In the genomic region with DNA sequence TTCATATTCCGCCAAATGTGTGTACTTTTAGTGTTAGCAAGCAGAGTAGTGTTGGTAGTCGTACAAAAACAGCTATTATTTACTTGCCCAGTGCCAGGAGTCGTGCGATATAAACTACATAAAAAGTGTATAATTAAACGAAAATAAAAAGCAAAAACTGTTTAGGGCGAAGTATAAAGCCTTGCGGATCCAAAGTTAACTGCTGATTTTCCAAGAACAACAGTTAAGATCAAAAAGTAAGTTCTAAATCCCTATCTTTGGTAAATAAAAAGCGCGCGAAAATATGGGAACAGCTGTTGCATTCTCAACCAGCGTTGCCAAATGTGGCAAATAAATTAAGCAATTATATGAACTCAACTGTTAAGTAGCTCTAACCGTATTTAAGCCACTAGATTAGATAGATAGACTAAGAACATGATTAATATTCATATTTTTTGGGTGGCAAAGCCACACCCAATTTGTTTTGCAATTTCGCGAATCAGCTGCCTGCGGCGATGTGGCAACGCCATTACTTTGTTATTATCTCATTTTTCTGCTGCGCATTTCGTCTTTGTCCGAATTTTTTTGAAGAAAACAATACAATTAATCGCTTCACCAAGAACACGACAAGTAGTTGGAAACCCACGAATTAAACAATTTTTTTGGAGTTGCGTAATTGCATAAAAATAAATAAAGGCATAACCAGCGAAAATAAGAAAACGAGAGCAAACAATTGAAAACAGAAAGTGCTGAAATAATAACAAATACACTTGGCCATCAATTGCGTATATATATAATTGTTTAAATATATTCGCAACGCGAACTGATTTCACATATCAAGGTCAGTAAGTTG, we compare ENCODE assay signal across 1 fruit fly cellular context.
TF ChIP-seq lines count a peak whose summit lies in the region.

Prim1 (plus strand) TSS at position 51 of the 832 bp plus-strand sequence.
CG7083 (plus strand) TSS at position 522 of the 832 bp plus-strand sequence.

TF ChIP-seq in whole organism, embryonic, 481 proteins besides CTCF, POLR2A, EP300 and RAD21 (continued from another document and continues in another):
- TF ChIP-seq Pdp1 (GFP tag; optimal IDR thresholded peaks at IDR 0.05; lab: Kevin White, UChicago) (peak; percentile 57 to 90), aop (GFP tag; IDR thresholded peaks at IDR 0.05; lab: Robert Waterston, UW) (no peak), CG32767 (GFP tag; IDR thresholded peaks at IDR 0.05; lab: Robert Waterston, UW) (no peak), CG5180 (GFP tag; optimal IDR thresholded peaks at IDR 0.05; lab: Kevin White, UChicago) (no peak), CG12104 (GFP tag; optimal IDR thresholded peaks at IDR 0.05; lab: Kevin White, UChicago) (peak; percentile 3), CG12769 (tag; optimal IDR thresholded peaks at IDR 0.05; lab: Kevin White, UChicago) (no peak), CG3838 (GFP tag; optimal IDR thresholded peaks at IDR 0.05; lab: Kevin White, UChicago) (no peak), nom (GFP tag; optimal IDR thresholded peaks at IDR 0.05; lab: Kevin White, UChicago) (peak; percentile 39), CG17361 (GFP tag; IDR thresholded peaks at IDR 0.05; lab: Robert Waterston, UW) (peak; percentile 60; the same call in 2 of the 3 replicates), CG7987 (GFP tag; optimal IDR thresholded peaks at IDR 0.05; lab: Kevin White, UChicago) (no peak), CG6654 (GFP tag; optimal IDR thresholded peaks at IDR 0.05; lab: Kevin White, UChicago) (no peak), CG33557 (GFP tag; optimal IDR thresholded peaks at IDR 0.05; lab: Kevin White, UChicago) (peak; percentile 38), Lpt (GFP tag; optimal IDR thresholded peaks at IDR 0.05; lab: Kevin White, UChicago) (no peak), Gug (GFP tag; IDR thresholded peaks at IDR 0.05; lab: Robert Waterston, UW) (peak; percentile 23; the same call in 1 of the 4 replicates), CG12155 (GFP tag; optimal IDR thresholded peaks at IDR 0.05; lab: Kevin White, UChicago) (peak; percentile 48), esg (GFP tag; conservative IDR thresholded peaks at IDR 0.05; lab: Robert Waterston, UW) (no peak), Hand (GFP tag; optimal IDR thresholded peaks at IDR 0.05; lab: Kevin White, UChicago) (no peak), CG14441 (GFP tag; IDR thresholded peaks at IDR 0.05; lab: Robert Waterston, UW) (no peak), Spps (tag; optimal IDR thresholded peaks at IDR 0.05; lab: Kevin White, UChicago) (no peak), bigmax (GFP tag; optimal IDR thresholded peaks at IDR 0.05; lab: Kevin White, UChicago) (no peak), CG13624 (GFP tag; optimal IDR thresholded peaks at IDR 0.05; lab: Kevin White, UChicago) (peak; percentile 97), Trl (optimal IDR thresholded peaks at IDR 0.05; lab: Kevin White, UChicago) (no peak), Trl (GFP tag; optimal IDR thresholded peaks at IDR 0.05; lab: Kevin White, UChicago) (peak; percentile 65), Vsx1 (GFP tag; optimal IDR thresholded peaks at IDR 0.05; lab: Kevin White, UChicago) (peak; percentile 30), CG13424 (tag; optimal IDR thresholded peaks at IDR 0.05; lab: Kevin White, UChicago) (peak; percentile 61), bcd (GFP tag; optimal IDR thresholded peaks at IDR 0.05; lab: Kevin White, UChicago) (peak; percentile 26), cas (GFP tag; IDR thresholded peaks at IDR 0.05; lab: Robert Waterston, UW) (no peak), CG11085 (GFP tag; IDR thresholded peaks at IDR 0.05; lab: Robert Waterston, UW) (no peak), MESR4 (GFP tag; optimal IDR thresholded peaks at IDR 0.05; lab: Kevin White, UChicago) (peak; percentile 54), ci (GFP tag; IDR thresholded peaks at IDR 0.05; lab: Robert Waterston, UW) (peak; percentile 60; the same call in 2 of the 3 replicates), Dll (GFP tag; IDR thresholded peaks at IDR 0.05; lab: Robert Waterston, UW; ENCODE audit: partially characterized antibody) (0 out of 4 replicates have a peak, but pooled peaks have one; percentile 49), dmrt99B (tag; optimal IDR thresholded peaks at IDR 0.05; lab: Kevin White, UChicago) (no peak), nmo (GFP tag; optimal IDR thresholded peaks at IDR 0.05; lab: Kevin White, UChicago) (peak; percentile 55), CG11398 (GFP tag; optimal IDR thresholded peaks at IDR 0.05; lab: Kevin White, UChicago) (peak; percentile 11), mld (GFP tag; IDR thresholded peaks at IDR 0.05; lab: Robert Waterston, UW; ENCODE audit: partially characterized antibody) (0 out of 3 replicates have a peak, but pooled peaks have one; percentile 31), CG11560 (tag; IDR thresholded peaks at IDR 0.05; lab: Robert Waterston, UW) (no peak), CG13775 (GFP tag; optimal IDR thresholded peaks at IDR 0.05; lab: Kevin White, UChicago) (peak; percentile 68), repo (GFP tag; optimal IDR thresholded peaks at IDR 0.05; lab: Kevin White, UChicago) (peak; percentile 16), odd (GFP tag; optimal IDR thresholded peaks at IDR 0.05; lab: Kevin White, UChicago) (no peak), dmrt11E (tag; optimal IDR thresholded peaks at IDR 0.05; lab: Kevin White, UChicago) (peak; percentile 47), Med (GFP tag; lab: Kevin White, UChicago) (peak; percentile 94), CG11723 (GFP tag; optimal IDR thresholded peaks at IDR 0.05; lab: Kevin White, UChicago) (peak; percentile 5), cg (GFP tag; optimal IDR thresholded peaks at IDR 0.05; lab: Kevin White, UChicago) (no peak), bab2 (GFP tag; optimal IDR thresholded peaks at IDR 0.05; lab: Kevin White, UChicago) (peak; percentile 61), sc (optimal IDR thresholded peaks at IDR 0.05; lab: Kevin White, UChicago) (no peak), sc (GFP tag; optimal IDR thresholded peaks at IDR 0.05; lab: Kevin White, UChicago) (peak; percentile 48), Rfx (GFP tag; IDR thresholded peaks at IDR 0.05; lab: Robert Waterston, UW) (peak; percentile 51), schlank (tag; optimal IDR thresholded peaks at IDR 0.05; lab: Kevin White, UChicago) (no peak), CG3281 (GFP tag; optimal IDR thresholded peaks at IDR 0.05; lab: Kevin White, UChicago) (peak; percentile 69), CG15269 (tag; optimal IDR thresholded peaks at IDR 0.05; lab: Kevin White, UChicago) (peak; percentile 52), zen2 (GFP tag; IDR thresholded peaks at IDR 0.05; lab: Robert Waterston, UW; ENCODE audit: partially characterized antibody) (no peak), nerfin-1 (tag; optimal IDR thresholded peaks at IDR 0.05; lab: Kevin White, UChicago) (peak; percentile 46), CG11093 (GFP tag; IDR thresholded peaks at IDR 0.05; lab: Robert Waterston, UW) (no peak), Sin3A (optimal IDR thresholded peaks at IDR 0.05; lab: Kevin White, UChicago) (peak; percentile 78), maf-S (GFP tag; optimal IDR thresholded peaks at IDR 0.05; lab: Kevin White, UChicago) (peak; percentile 39), Eip74EF (GFP tag; optimal IDR thresholded peaks at IDR 0.05; lab: Kevin White, UChicago) (no peak), wor (GFP tag; IDR thresholded peaks at IDR 0.05; lab: Robert Waterston, UW) (no peak), CrebB (tag; optimal IDR thresholded peaks at IDR 0.05; lab: Kevin White, UChicago) (no peak), trh (GFP tag; optimal IDR thresholded peaks at IDR 0.05; lab: Kevin White, UChicago) (no peak), CG15011 (GFP tag; optimal IDR thresholded peaks at IDR 0.05; lab: Kevin White, UChicago) (no peak), zf30C (GFP tag; optimal IDR thresholded peaks at IDR 0.05; lab: Kevin White, UChicago) (no peak), D19A (tag; optimal IDR thresholded peaks at IDR 0.05; lab: Kevin White, UChicago) (no peak), da (GFP tag; optimal IDR thresholded peaks at IDR 0.05; lab: Kevin White, UChicago) (peak; percentile 43), CG4282 (GFP tag; optimal IDR thresholded peaks at IDR 0.05; lab: Kevin White, UChicago) (no peak), zen (tag; optimal IDR thresholded peaks at IDR 0.05; lab: Kevin White, UChicago) (peak; percentile 63), Mrtf (GFP tag; IDR thresholded peaks at IDR 0.05; lab: Robert Waterston, UW) (no peak), CG13123 (GFP tag; optimal IDR thresholded peaks at IDR 0.05; lab: Kevin White, UChicago) (peak; percentile 39), CG10209 (GFP tag; optimal IDR thresholded peaks at IDR 0.05; lab: Kevin White, UChicago) (peak; percentile 62), CG2889 (GFP tag; IDR thresholded peaks at IDR 0.05; lab: Robert Waterston, UW) (no peak), CG15479 (GFP tag; optimal IDR thresholded peaks at IDR 0.05; lab: Kevin White, UChicago) (peak; percentile 33), CG32532 (GFP tag; IDR thresholded peaks at IDR 0.05; lab: Robert Waterston, UW) (peak; percentile 58; the same call in 1 of the 2 replicates), CG9215 (GFP tag; IDR thresholded peaks at IDR 0.05; lab: Robert Waterston, UW) (peak; percentile 27; the same call in 1 of the 2 replicates), so (GFP tag; IDR thresholded peaks at IDR 0.05; lab: Robert Waterston, UW) (no peak), sisA (GFP tag; IDR thresholded peaks at IDR 0.05; lab: Robert Waterston, UW) (0 out of 2 replicates have a peak, but pooled peaks have one; percentile 22), CG17359 (tag; optimal IDR thresholded peaks at IDR 0.05; lab: Kevin White, UChicago) (peak; percentile 26), CG8944 (GFP tag; optimal IDR thresholded peaks at IDR 0.05; lab: Kevin White, UChicago) (peak; percentile 33), Adf1 (GFP tag; IDR thresholded peaks at IDR 0.05; lab: Robert Waterston, UW) (no peak), CG5953 (GFP tag; IDR thresholded peaks at IDR 0.05; lab: Robert Waterston, UW) (no peak), kay (GFP tag; optimal IDR thresholded peaks at IDR 0.05; lab: Kevin White, UChicago) (no peak), CG17612 (GFP tag; IDR thresholded peaks at IDR 0.05; lab: Robert Waterston, UW) (no peak), ftz-f1 (GFP tag; optimal IDR thresholded peaks at IDR 0.05; lab: Kevin White, UChicago) (peak; percentile 0), slbo (GFP tag; IDR thresholded peaks at IDR 0.05; lab: Robert Waterston, UW) (peak; percentile 75), pfk (GFP tag; optimal IDR thresholded peaks at IDR 0.05; lab: Kevin White, UChicago) (no peak), CG6272 (GFP tag; IDR thresholded peaks at IDR 0.05; lab: Robert Waterston, UW) (no peak), ssp (GFP tag; IDR thresholded peaks at IDR 0.05; lab: Robert Waterston, UW) (no peak), gro (GFP tag; optimal IDR thresholded peaks at IDR 0.05; lab: Kevin White, UChicago) (peak; percentile 69), CG17385 (GFP tag; optimal IDR thresholded peaks at IDR 0.05; lab: Kevin White, UChicago) (peak; percentile 60), CG17829 (tag; optimal IDR thresholded peaks at IDR 0.05; lab: Kevin White, UChicago) (peak; percentile 59), CG7963 (GFP tag; IDR thresholded peaks at IDR 0.05; lab: Robert Waterston, UW; ENCODE audit: partially characterized antibody) (no peak), ham (GFP tag; IDR thresholded peaks at IDR 0.05; lab: Robert Waterston, UW) (no peak), lov (optimal IDR thresholded peaks at IDR 0.05; lab: Kevin White, UChicago) (no peak), lov (GFP tag; IDR thresholded peaks at IDR 0.05; lab: Robert Waterston, UW) (no peak), Antp (GFP tag; optimal IDR thresholded peaks at IDR 0.05; lab: Kevin White, UChicago) (peak; percentile 60), Dref (GFP tag; IDR thresholded peaks at IDR 0.05; lab: Robert Waterston, UW) (no peak), CG34224 (GFP tag; IDR thresholded peaks at IDR 0.05; lab: Robert Waterston, UW; ENCODE audit: partially characterized antibody) (no peak), gce (GFP tag; IDR thresholded peaks at IDR 0.05; lab: Robert Waterston, UW) (no peak), CG16779 (GFP tag; IDR thresholded peaks at IDR 0.05; lab: Robert Waterston, UW) (no peak), tin (GFP tag; optimal IDR thresholded peaks at IDR 0.05; lab: Kevin White, UChicago) (peak; percentile 65), CG42726 (GFP tag; IDR thresholded peaks at IDR 0.05; lab: Robert Waterston, UW; ENCODE audit: partially characterized antibody) (no peak), dysf (GFP tag; IDR thresholded peaks at IDR 0.05; lab: Robert Waterston, UW) (no peak), btn (GFP tag; optimal IDR thresholded peaks at IDR 0.05; lab: Kevin White, UChicago) (no peak), CG4328 (GFP tag; optimal IDR thresholded peaks at IDR 0.05; lab: Kevin White, UChicago) (no peak), CG18619 (GFP tag; optimal IDR thresholded peaks at IDR 0.05; lab: Kevin White, UChicago) (peak; percentile 64), Hr39 (optimal IDR thresholded peaks at IDR 0.05; lab: Kevin White, UChicago) (no peak), CG8388 (GFP tag; optimal IDR thresholded peaks at IDR 0.05; lab: Kevin White, UChicago) (peak; percentile 51), hbn (GFP tag; IDR thresholded peaks at IDR 0.05; lab: Robert Waterston, UW; ENCODE audit: partially characterized antibody) (no peak), CG11695 (GFP tag; IDR thresholded peaks at IDR 0.05; lab: Robert Waterston, UW) (0 out of 3 replicates have a peak, but pooled peaks have one; percentile 6), Scr (GFP tag; IDR thresholded peaks at IDR 0.05; lab: Robert Waterston, UW; ENCODE audit: partially characterized antibody) (peak; percentile 48), Dad (GFP tag; optimal IDR thresholded peaks at IDR 0.05; lab: Kevin White, UChicago) (peak; percentile 31), Doc3 (GFP tag; IDR thresholded peaks at IDR 0.05; lab: Robert Waterston, UW; ENCODE audit: partially characterized antibody) (peak; percentile 34; the same call in 1 of the 3 replicates), tgo (GFP tag; IDR thresholded peaks at IDR 0.05; lab: Robert Waterston, UW) (peak; percentile 30; the same call in 1 of the 3 replicates), CG14667 (GFP tag; IDR thresholded peaks at IDR 0.05; lab: Robert Waterston, UW) (no peak), CG11456 (GFP tag; IDR thresholded peaks at IDR 0.05; lab: Robert Waterston, UW) (0 out of 3 replicates have a peak, but pooled peaks have one; percentile 8), Awh (GFP tag; IDR thresholded peaks at IDR 0.05; lab: Robert Waterston, UW) (no peak), stc (GFP tag; IDR thresholded peaks at IDR 0.05; lab: Robert Waterston, UW) (peak; percentile 42; the same call in 1 of the 2 replicates), CG10565 (GFP tag; optimal IDR thresholded peaks at IDR 0.05; lab: Kevin White, UChicago) (no peak), mam (GFP tag; optimal IDR thresholded peaks at IDR 0.05; lab: Kevin White, UChicago) (peak; percentile 69), CG16863 (GFP tag; optimal IDR thresholded peaks at IDR 0.05; lab: Kevin White, UChicago) (peak; percentile 46), Hey (tag; optimal IDR thresholded peaks at IDR 0.05; lab: Kevin White, UChicago) (no peak), Lim3 (GFP tag; IDR thresholded peaks at IDR 0.05; lab: Robert Waterston, UW) (no peak)
